Worm (Caenorhabditis elegans): ENCODE measurements around the gene ZK54.3.

ZK54.3 gene

ce11 chrX:17478677-17479076 lies 11.9 kb upstream of the ZK54.3 start:
- TF ChIP-seq repo-1 (tag; optimal IDR thresholded peaks at IDR 0.05), result no peak
- TF ChIP-seq ztf-22 (GFP tag; optimal IDR thresholded peaks at IDR 0.05), result no peak
- TF ChIP-seq athp-1 (tag; optimal IDR thresholded peaks at IDR 0.05), result no peak
- TF ChIP-seq egl-44 (GFP tag; IDR thresholded peaks at IDR 0.05), result no peak
- TF ChIP-seq let-526 (GFP tag; IDR thresholded peaks at IDR 0.05), result no peak
- TF ChIP-seq ztf-3 (GFP tag; optimal IDR thresholded peaks at IDR 0.05), result no peak
- no peak for TF ChIP-seq hlh-12 (tag; optimal IDR thresholded peaks at IDR 0.05)
- TF ChIP-seq F52B5.7 (tag; optimal IDR thresholded peaks at IDR 0.05), result no peak
- TF ChIP-seq cebp-2 (GFP tag; IDR thresholded peaks at IDR 0.05), result no peak
- no peak for TF ChIP-seq lsy-27 (tag; optimal IDR thresholded peaks at IDR 0.05; ENCODE audit: borderline replicate concordance, insufficient read depth)

DNA sequence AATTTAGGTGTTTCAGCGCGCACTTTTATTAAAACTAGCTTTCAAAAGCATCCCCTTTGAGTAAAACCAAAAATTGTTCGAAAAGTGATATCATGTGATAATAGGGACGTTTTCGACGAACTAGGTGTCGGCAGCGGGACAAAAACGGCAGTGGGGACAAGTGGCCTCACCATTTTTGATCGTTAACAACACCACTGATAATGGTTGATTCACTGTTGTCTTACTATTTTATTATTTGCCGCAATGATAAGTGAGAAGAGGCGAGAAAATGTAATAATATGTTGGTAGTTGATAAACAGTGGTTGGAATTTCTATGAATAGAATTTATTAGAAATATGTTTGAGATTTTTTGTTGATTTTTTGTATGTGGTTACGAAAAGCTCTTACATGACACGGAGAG lies 9.2 kb upstream of the ZK54.3 start:
- TF ChIP-seq tbp1 (GFP tag; optimal IDR thresholded peaks at IDR 0.05), result no peak
- TF ChIP-seq nfya-1 (tag; optimal IDR thresholded peaks at IDR 0.05; ENCODE audit: borderline replicate concordance, insufficient read depth), result no peak
- TF ChIP-seq repo-1 (tag; optimal IDR thresholded peaks at IDR 0.05), result no peak
- TF ChIP-seq C17E4.6 (GFP tag; IDR thresholded peaks at IDR 0.05), result no peak
- no peak for TF ChIP-seq B0336.3 (GFP tag; IDR thresholded peaks at IDR 0.05)
- peak; percentile 60 for TF ChIP-seq nhr-80 (tag; optimal IDR thresholded peaks at IDR 0.05)

DNA sequence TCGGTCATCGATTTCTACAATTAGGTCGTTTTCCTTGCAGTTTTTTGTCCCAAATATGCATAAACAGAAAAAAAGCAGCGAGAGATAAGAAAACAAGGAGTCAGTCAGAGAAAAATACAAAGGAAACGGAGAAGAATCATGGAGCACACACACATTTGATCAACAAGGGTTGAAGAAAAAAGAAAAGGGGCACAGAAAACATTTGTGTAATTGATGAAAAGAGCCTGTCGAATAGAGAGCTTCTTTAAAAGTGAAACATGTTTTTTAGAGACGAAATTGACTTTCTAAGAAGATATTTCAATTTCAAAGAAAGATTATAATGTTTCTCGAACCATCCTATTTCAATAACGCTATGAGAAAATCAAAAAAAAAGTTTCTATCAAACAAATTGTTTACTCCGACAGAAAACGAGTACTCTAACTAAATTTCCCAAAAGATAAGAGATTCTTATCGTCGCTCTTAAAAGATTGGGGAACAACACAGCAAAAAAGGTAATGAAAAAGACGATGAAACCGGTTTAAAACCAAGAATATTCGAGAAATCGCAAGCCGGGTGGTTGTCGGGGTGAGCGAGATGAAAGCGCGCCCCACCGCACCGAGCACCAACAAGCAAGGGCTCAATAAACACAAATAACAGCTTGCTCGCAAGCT lies 7.8 kb upstream of the ZK54.3 start, which contains the start of gene tps-1:
Gene tps-1, minus strand, starts transcription at position 14 of the 650 bp plus-strand sequence.
- TF ChIP-seq lin-40 (tag; optimal IDR thresholded peaks at IDR 0.05), result peak; percentile 20
- TF ChIP-seq B0019.2 (GFP tag; conservative IDR thresholded peaks at IDR 0.05), result no peak
- peak; percentile 6 for TF ChIP-seq K12H6.12 (tag; optimal IDR thresholded peaks at IDR 0.05)

DNA sequence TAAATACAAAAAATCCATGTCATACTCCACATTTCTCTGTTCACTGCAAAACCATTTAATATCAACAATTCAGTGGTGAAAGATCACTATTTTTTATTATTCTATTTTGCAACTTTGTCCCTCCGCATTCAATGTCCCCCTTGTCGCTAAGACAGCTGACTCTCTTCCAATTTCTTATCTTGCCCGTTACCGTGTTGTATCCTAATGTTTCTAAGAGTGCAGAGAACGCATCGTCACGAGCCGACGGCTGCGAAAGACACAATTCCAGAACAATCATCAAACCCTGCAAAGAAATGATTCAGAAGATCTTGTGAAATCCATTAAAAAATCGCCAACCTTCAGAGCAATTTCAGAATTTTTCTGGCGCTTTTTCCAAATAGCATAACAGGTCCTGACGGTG lies 6.1 kb upstream of the ZK54.3 start:
- TF ChIP-seq B0336.3 (GFP tag; IDR thresholded peaks at IDR 0.05) (no peak), lin-35 (GFP tag; optimal IDR thresholded peaks at IDR 0.05) (no peak), dpff-1 (tag; optimal IDR thresholded peaks at IDR 0.05) (no peak), cebp-1 (GFP tag; IDR thresholded peaks at IDR 0.05) (no peak; the same call in 1 of the 2 replicates), cebp-1 (tag; optimal IDR thresholded peaks at IDR 0.05) (peak; percentile 65), aptf-3 (GFP tag; IDR thresholded peaks at IDR 0.05) (no peak), dox-1 (GFP tag; IDR thresholded peaks at IDR 0.05) (peak; percentile 45; the same call in 1 of the 2 replicates), nhr-80 (tag; optimal IDR thresholded peaks at IDR 0.05) (peak; percentile 38), tbp1 (GFP tag; optimal IDR thresholded peaks at IDR 0.05) (peak; percentile 6)

- TF ChIP-seq F57A8.1 (GFP tag; optimal IDR thresholded peaks at IDR 0.05) (no peak), cebp-1 (GFP tag; IDR thresholded peaks at IDR 0.05) (no peak), cebp-1 (tag; optimal IDR thresholded peaks at IDR 0.05) (peak; percentile 26), nfyb-1 (GFP tag; IDR thresholded peaks at IDR 0.05) (no peak), ztf-22 (GFP tag; optimal IDR thresholded peaks at IDR 0.05) (no peak), tbp1 (GFP tag; optimal IDR thresholded peaks at IDR 0.05) (no peak), xnd-1 (tag; optimal IDR thresholded peaks at IDR 0.05) (no peak), die-1 (tag; optimal IDR thresholded peaks at IDR 0.05) (no peak), dox-1 (GFP tag; IDR thresholded peaks at IDR 0.05) (peak; percentile 25; the same call in 1 of the 2 replicates), ekl-4 (GFP tag; IDR thresholded peaks at IDR 0.05) (0 out of 2 replicates have a peak, but pooled peaks have one; percentile 37), nhr-80 (tag; optimal IDR thresholded peaks at IDR 0.05) (peak; percentile 64), zfh-2 (GFP tag; conservative IDR thresholded peaks at IDR 0.05) (no peak), K12H6.12 (tag; optimal IDR thresholded peaks at IDR 0.05) (peak; percentile 6), F49E8.2 (tag; optimal IDR thresholded peaks at IDR 0.05; ENCODE audit: insufficient read depth) (no peak), tlf-1 (GFP tag; optimal IDR thresholded peaks at IDR 0.05) (no peak)
Observed at ce11 chrX:17471703-17472102, 4.9 kb upstream of the ZK54.3 start.
